Worm (Caenorhabditis elegans) whole organism, L4 larva: ENCODE data around the gene srh-40.
A peak's percentile ranks its signal among the peaks of the same experiment; 100 is the strongest.

Source experiments
- D1046.2 ChIP-seq: fragments of 200-800 bp; sonication (Bioruptor generic); IDR thresholded peaks from 2 replicates; pipeline ENCODE4 v1.3.6; 2022; ENCODE audit warnings: missing genetic modification characterization, missing compliant biosample characterization
- F26F4.8 ChIP-seq: fragments of 200-800 bp; sonication (Bioruptor generic); conservative IDR thresholded peaks from 2 replicates; pipeline ENCODE4 v1.3.6; 2022; ENCODE audit warnings: missing genetic modification characterization, missing compliant biosample characterization
- R02D3.7 ChIP-seq: fragments of 150-350 bp; sonication (generic microtip); optimal IDR thresholded peaks from 3 replicates; lab custom pipeline; 2014; ENCODE audit warnings: missing biosample characterization, missing genetic modification characterization
- aly-2 ChIP-seq: sonication (generic microtip); optimal IDR thresholded peaks from 2 replicates; lab custom pipeline; 2018; ENCODE audit warnings: missing biosample characterization, missing genetic modification characterization
- ama-1 ChIP-seq: fragments of 150-350 bp; optimal IDR thresholded peaks from 2 replicates; lab custom pipeline; 2014; ENCODE audit warnings: inconsistent platforms, mixed read lengths
- ceh-28 ChIP-seq: fragments of 150-350 bp; optimal IDR thresholded peaks from 2 replicates; lab custom pipeline; 2014; ENCODE audit warnings: missing biosample characterization, missing genetic modification reagents, missing genetic modification characterization
- ceh-32 ChIP-seq: sonication (generic microtip); optimal IDR thresholded peaks from 2 replicates; lab custom pipeline; 2016; ENCODE audit warnings: mild to moderate bottlenecking, missing genetic modification characterization, missing compliant biosample characterization; ENCODE audit not compliant: poor library complexity
- ceh-62 ChIP-seq: sonication (generic microtip); optimal IDR thresholded peaks from 2 replicates; lab custom pipeline; 2017; ENCODE audit warnings: missing biosample characterization, missing genetic modification characterization
- ces-1 ChIP-seq: fragments of 150-350 bp; sonication (generic microtip); optimal IDR thresholded peaks from 4 replicates; lab custom pipeline; 2014; ENCODE audit warnings: missing biosample characterization, missing genetic modification reagents, missing genetic modification characterization
- cey-2 ChIP-seq: sonication (generic microtip); optimal IDR thresholded peaks from 3 replicates; lab custom pipeline; 2017; ENCODE audit warnings: missing genetic modification characterization, mild to moderate bottlenecking, missing compliant biosample characterization, antibody characterized with exemption, borderline replicate concordance; ENCODE audit not compliant: insufficient read depth
- ctbp-1 ChIP-seq: fragments of 200-800 bp; sonication (Bioruptor generic); IDR thresholded peaks from 2 replicates; pipeline ENCODE4 v1.3.6; 2022; ENCODE audit warnings: missing genetic modification reagents, missing genetic modification characterization, missing compliant biosample characterization
- daf-12 ChIP-seq: fragments of 150-350 bp; optimal IDR thresholded peaks from 2 replicates; lab custom pipeline; 2014; ENCODE audit warnings: missing biosample characterization, missing genetic modification reagents, missing genetic modification characterization
- daf-8 ChIP-seq: fragments of 200-800 bp; sonication (Bioruptor generic); IDR thresholded peaks from 2 replicates; pipeline ENCODE4 v1.3.6; 2022; ENCODE audit warnings: missing genetic modification characterization, missing compliant biosample characterization
- duxl-1 ChIP-seq: sonication (generic microtip); optimal IDR thresholded peaks from 2 replicates; lab custom pipeline; 2016; ENCODE audit warnings: mild to moderate bottlenecking, missing genetic modification characterization, moderate library complexity, missing compliant biosample characterization; ENCODE audit not compliant: poor library complexity
- dve-1 ChIP-seq: sonication (generic microtip); optimal IDR thresholded peaks from 2 replicates; lab custom pipeline; 2017; ENCODE audit warnings: antibody characterized with exemption, mild to moderate bottlenecking, missing genetic modification characterization, missing compliant biosample characterization; ENCODE audit not compliant: insufficient read depth
- fkh-10 ChIP-seq: fragments of 150-350 bp; optimal IDR thresholded peaks from 2 replicates; lab custom pipeline; 2014; ENCODE audit warnings: missing biosample characterization, missing genetic modification reagents, missing genetic modification characterization
- hif-1 ChIP-seq, 2 experiments: sonication (generic microtip); optimal IDR thresholded peaks; 2 replicates each; lab custom pipeline; 2016 to 2017; ENCODE audit warnings: missing compliant biosample characterization in 2 of 2, missing genetic modification characterization in 2 of 2, missing genetic modification reagents in 2 of 2, missing genotype in 2 of 2, mild to moderate bottlenecking in 1 of 2
- lim-7 ChIP-seq: fragments of 200-800 bp; sonication (Bioruptor generic); IDR thresholded peaks from 2 replicates; pipeline ENCODE4 v1.3.6; 2022; ENCODE audit warnings: missing genetic modification characterization, missing compliant biosample characterization
- lin-13 ChIP-seq: fragments of 150-350 bp; optimal IDR thresholded peaks from 2 replicates; lab custom pipeline; 2014; ENCODE audit warnings: missing biosample characterization, missing genetic modification reagents, missing genetic modification characterization
- lin-39 ChIP-seq: fragments of 150-350 bp; optimal IDR thresholded peaks from 2 replicates; lab custom pipeline; 2014; ENCODE audit warnings: missing biosample characterization, missing genetic modification reagents, missing genetic modification characterization
- madf-5 ChIP-seq, 2 experiments: fragments of 200-800 bp; sonication (Bioruptor generic); IDR thresholded peaks; 2 replicates each; pipeline ENCODE4 v1.3.6; 2022; ENCODE audit warnings: missing compliant biosample characterization in 2 of 2, missing genetic modification characterization in 2 of 2
- mdl-1 ChIP-seq, 2 experiments: fragments of 150-350 bp in 1 of 2; sonication (generic microtip) in 1 of 2; optimal IDR thresholded peaks; 2 replicates each; lab custom pipeline; 2014 to 2017; ENCODE audit warnings: missing biosample characterization in 2 of 2, missing genetic modification characterization in 2 of 2
- mep-1 ChIP-seq: fragments of 150-350 bp; sonication (generic microtip); optimal IDR thresholded peaks from 3 replicates; lab custom pipeline; 2014; ENCODE audit warnings: missing biosample characterization, missing genetic modification characterization
- mxl-3 ChIP-seq: fragments of 200-800 bp; sonication (Bioruptor generic); optimal IDR thresholded peaks from 2 replicates; lab custom pipeline; 2018; ENCODE audit warnings: mild to moderate bottlenecking, missing genetic modification characterization, missing compliant biosample characterization
- nhr-237 ChIP-seq: sonication (generic microtip); optimal IDR thresholded peaks from 2 replicates; lab custom pipeline; 2017; ENCODE audit warnings: missing biosample characterization, missing genetic modification characterization
- nhr-48 ChIP-seq: sonication (generic microtip); optimal IDR thresholded peaks from 2 replicates; lab custom pipeline; 2016; ENCODE audit warnings: mild to moderate bottlenecking, missing genetic modification characterization, missing compliant biosample characterization
- nhr-6 ChIP-seq: fragments of 150-350 bp; optimal IDR thresholded peaks from 2 replicates; lab custom pipeline; 2014; ENCODE audit warnings: missing biosample characterization, missing genetic modification characterization
- nhr-76 ChIP-seq: fragments of 150-350 bp; optimal IDR thresholded peaks from 2 replicates; lab custom pipeline; 2014; ENCODE audit warnings: missing biosample characterization, missing genetic modification characterization
- pha-4 ChIP-seq, 2 experiments: fragments of 150-350 bp in 1 of 2; fragments of 200-800 bp in 1 of 2; sonication (Bioruptor generic) in 1 of 2; IDR thresholded peaks in 1 of 2; optimal IDR thresholded peaks in 1 of 2; 2 replicates each; pipeline versions ENCODE4 v1.3.6 to Lab custom; 2014 to 2022; ENCODE audit warnings: missing genetic modification characterization in 2 of 2, missing genetic modification reagents in 2 of 2, missing biosample characterization in 1 of 2, missing compliant biosample characterization in 1 of 2
- rbr-2 ChIP-seq: sonication (generic microtip); optimal IDR thresholded peaks from 2 replicates; lab custom pipeline; 2016; ENCODE audit warnings: missing genotype, missing genetic modification characterization, missing compliant biosample characterization
- sdz-12 ChIP-seq: fragments of 200-800 bp; sonication (Bioruptor generic); optimal IDR thresholded peaks from 2 replicates; lab custom pipeline; 2018; ENCODE audit warnings: mild to moderate bottlenecking, missing genetic modification characterization, missing compliant biosample characterization
- spr-1 ChIP-seq: sonication (generic microtip); optimal IDR thresholded peaks from 2 replicates; lab custom pipeline; 2016; ENCODE audit warnings: mild to moderate bottlenecking, missing genetic modification characterization, missing compliant biosample characterization
- tag-97 ChIP-seq: fragments of 200-800 bp; sonication (Bioruptor generic); IDR thresholded peaks from 2 replicates; pipeline ENCODE4 v1.3.6; 2022; ENCODE audit warnings: missing genetic modification characterization, missing compliant biosample characterization
- tra-1 ChIP-seq: fragments of 200-800 bp; sonication (Bioruptor generic); IDR thresholded peaks from 2 replicates; pipeline ENCODE4 v1.3.6; 2022; ENCODE audit warnings: missing genetic modification reagents, missing genetic modification characterization, missing compliant biosample characterization
- unc-130 ChIP-seq: sonication (generic microtip); optimal IDR thresholded peaks from 2 replicates; lab custom pipeline; 2016; ENCODE audit warnings: missing genetic modification reagents, missing genetic modification characterization, missing compliant biosample characterization
- unc-62 ChIP-seq, 3 experiments: fragments of 150-350 bp in 1 of 3; sonication (generic microtip); optimal IDR thresholded peaks in 2 of 3; peaks in 1 of 3; 1 replicate in 1 of 3; 2 replicates in 2 of 3; lab custom pipeline; 2014 to 2017; ENCODE audit warnings: missing biosample characterization in 3 of 3, missing genetic modification characterization in 3 of 3, missing genetic modification reagents in 3 of 3, missing genotype in 1 of 3
- vab-7 ChIP-seq: fragments of 200-800 bp; sonication (Bioruptor generic); IDR thresholded peaks from 2 replicates; pipeline ENCODE4 v1.3.6; 2022; ENCODE audit warnings: missing genetic modification reagents, missing genetic modification characterization, missing compliant biosample characterization
- ztf-7 ChIP-seq: fragments of 150-350 bp; optimal IDR thresholded peaks from 2 replicates; lab custom pipeline; 2014; ENCODE audit warnings: missing biosample characterization, missing genetic modification characterization

srh-40 gene

ce11 chrIII:6639028-6639427 lies 28.4 kb downstream of the srh-40 start:
- TF ChIP-seq ceh-32 (tag; lab: Kevin White, UChicago) (no peak), R02D3.7 (tag; lab: Kevin White, UChicago) (no peak), aly-2 (tag; lab: Kevin White, UChicago) (no peak), dve-1 (tag; lab: Kevin White, UChicago) (no peak), pha-4 (GFP tag; IDR thresholded peaks at IDR 0.05; lab: Robert Waterston, UW) (no peak), pha-4 (tag; optimal IDR thresholded peaks at IDR 0.05; lab: Kevin White, UChicago) (no peak), rbr-2 (tag; lab: Kevin White, UChicago) (no peak), nhr-48 (no peak), ama-1 (no peak), lim-7 (GFP tag; lab: Robert Waterston, UW) (no peak), mdl-1 (tag; optimal IDR thresholded peaks at IDR 0.05; lab: Kevin White, UChicago) (no peak), duxl-1 (tag; lab: Kevin White, UChicago) (no peak), mep-1 (tag; lab: Kevin White, UChicago) (no peak), unc-130 (GFP tag; lab: Kevin White, UChicago) (no peak), madf-5 (GFP tag; IDR thresholded peaks at IDR 0.05; lab: Robert Waterston, UW) (no peak), spr-1 (tag; lab: Kevin White, UChicago) (no peak)

- TF ChIP-seq ces-1: peak; percentile 49
- TF ChIP-seq lin-39 (tag; lab: Kevin White, UChicago): no peak
- peak; percentile 8 for TF ChIP-seq fkh-10 (GFP tag; lab: Kevin White, UChicago)
- no peak for TF ChIP-seq ceh-28 (tag; lab: Kevin White, UChicago)
- TF ChIP-seq lim-7 (GFP tag; lab: Robert Waterston, UW): no peak
- TF ChIP-seq D1046.2 (GFP tag; lab: Robert Waterston, UW): no peak
- no peak for TF ChIP-seq lin-13
- no peak for TF ChIP-seq sdz-12
Observed at ce11 chrIII:6645305-6645704, 34.7 kb downstream of the srh-40 start.

- TF ChIP-seq fkh-10 (GFP tag; lab: Kevin White, UChicago): peak; percentile 46
- TF ChIP-seq mxl-3: no peak
- no peak for TF ChIP-seq ceh-62
- TF ChIP-seq ctbp-1 (GFP tag; lab: Robert Waterston, UW): 0 out of 2 replicates have a peak, but pooled peaks have one; percentile 54
- TF ChIP-seq ces-1: peak; percentile 77
- TF ChIP-seq hif-1 (tag; optimal IDR thresholded peaks at IDR 0.05; lab: Kevin White, UChicago): no peak
- TF ChIP-seq tag-97 (GFP tag; lab: Robert Waterston, UW): no peak
- no peak for TF ChIP-seq F26F4.8 (GFP tag; lab: Robert Waterston, UW)
Observed at ce11 chrIII:6646898-6647297, 36.3 kb downstream of the srh-40 start.

ce11 chrIII:6647568-6647967 lies 36.9 kb downstream of the srh-40 start:
- TF ChIP-seq mep-1 (tag; lab: Kevin White, UChicago): no peak
- TF ChIP-seq ztf-7 (tag; lab: Kevin White, UChicago): no peak
- no peak for TF ChIP-seq daf-12 (tag; lab: Kevin White, UChicago)
- TF ChIP-seq, all 104 proteins: peak for 0

ce11 chrIII:6651983-6652382 lies 41.4 kb downstream of the srh-40 start, which contains the start of gene pdfr-1:
Gene pdfr-1 (minus strand): TSS chrIII:6652083.
- TF ChIP-seq sdz-12 (no peak), madf-5 (GFP tag; IDR thresholded peaks at IDR 0.05; lab: Robert Waterston, UW) (no peak), cey-2 (no peak)

- TF ChIP-seq ama-1 (no peak), nhr-76 (tag; lab: Kevin White, UChicago) (no peak), ceh-62 (no peak), unc-62 (GFP tag; optimal IDR thresholded peaks at IDR 0.05 in 1 of 2; lab: Kevin White, UChicago) (no peak), unc-62 (tag; optimal IDR thresholded peaks at IDR 0.05; lab: Kevin White, UChicago) (no peak), mep-1 (tag; lab: Kevin White, UChicago) (no peak), vab-7 (GFP tag; lab: Robert Waterston, UW) (no peak), nhr-6 (tag; lab: Kevin White, UChicago) (no peak), fkh-10 (GFP tag; lab: Kevin White, UChicago) (no peak), daf-8 (GFP tag; lab: Robert Waterston, UW) (no peak), nhr-237 (no peak), tra-1 (no peak)
Observed at ce11 chrIII:6653932-6654331, 43.3 kb downstream of the srh-40 start.
